Worm (Caenorhabditis elegans): ENCODE data around the gene K03B4.4.

DNA sequence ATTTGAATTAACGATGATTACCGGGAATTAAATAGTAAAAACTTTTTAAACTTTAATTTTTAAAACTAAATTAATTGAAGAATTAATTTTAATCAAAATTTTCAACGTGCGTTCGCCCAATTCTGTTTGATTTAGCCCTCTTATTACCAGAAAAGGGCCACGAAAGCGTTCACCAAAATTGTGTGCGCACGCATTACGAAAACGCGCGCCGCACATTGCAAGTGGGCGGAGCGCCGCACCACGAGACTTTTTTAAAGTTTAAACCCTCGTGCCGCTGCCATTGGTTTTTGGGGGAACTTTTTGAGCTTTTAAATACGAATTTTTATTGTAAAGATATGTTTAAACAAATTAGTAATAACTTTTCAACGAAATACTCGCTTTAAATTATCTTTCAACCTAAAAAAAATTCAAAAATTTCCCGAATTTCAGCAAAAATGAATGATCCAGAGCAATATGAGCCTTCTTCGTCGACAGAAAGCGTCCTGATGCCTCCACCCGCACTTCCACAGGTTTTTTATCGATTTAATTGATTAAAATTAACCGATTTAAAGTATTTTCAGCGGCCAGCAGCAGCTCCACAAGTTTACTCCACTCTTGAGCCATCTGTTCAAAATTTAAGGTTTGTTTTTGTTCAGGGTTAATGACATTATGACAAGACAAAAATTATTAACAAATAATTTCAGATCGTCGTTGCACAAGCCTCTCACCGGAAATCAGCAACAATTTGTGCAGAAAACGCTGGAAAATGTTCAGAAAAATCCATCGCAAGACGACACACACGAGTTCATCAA is 5.1 kb downstream of the K03B4.4 start, which contains the start of gene taf-10:
- TF ChIP-seq ama-1 (optimal IDR thresholded peaks at IDR 0.05) (no peak), tbx-11 (GFP tag; IDR thresholded peaks at IDR 0.05) (no peak), tbx-37 (GFP tag; conservative IDR thresholded peaks at IDR 0.05) (no peak), pes-1 (GFP tag; IDR thresholded peaks at IDR 0.05) (no peak), hmg-4 (GFP tag; optimal IDR thresholded peaks at IDR 0.05) (no peak), flt-1 (GFP tag; IDR thresholded peaks at IDR 0.05) (no peak), B0310.2 (tag; optimal IDR thresholded peaks at IDR 0.05) (no peak), ets-7 (tag; optimal IDR thresholded peaks at IDR 0.05) (no peak)

Measured in whole organism, early embryonic.